Worm (Caenorhabditis elegans) whole organism, L4 larva: ENCODE results near the gene glr-4.

Experiments used
- D1046.2 ChIP-seq: fragments of 200-800 bp; sonication (Bioruptor generic); IDR thresholded peaks from 2 replicates; pipeline ENCODE4 v1.3.6; 2022; ENCODE audit warnings: missing genetic modification characterization, missing compliant biosample characterization
- F26F4.8 ChIP-seq: fragments of 200-800 bp; sonication (Bioruptor generic); conservative IDR thresholded peaks from 2 replicates; pipeline ENCODE4 v1.3.6; 2022; ENCODE audit warnings: missing genetic modification characterization, missing compliant biosample characterization
- F37D6.2 ChIP-seq: sonication (generic microtip); optimal IDR thresholded peaks from 2 replicates; lab custom pipeline; 2016; ENCODE audit warnings: mild to moderate bottlenecking, missing genetic modification characterization, missing compliant biosample characterization
- F44E2.7 ChIP-seq: fragments of 200-800 bp; sonication (Bioruptor generic); IDR thresholded peaks from 2 replicates; pipeline ENCODE4 v2.1.2; 2022; ENCODE audit warnings: missing genetic modification characterization, missing compliant biosample characterization
- T20F7.1 ChIP-seq: fragments of 200-800 bp; sonication (Bioruptor generic); optimal IDR thresholded peaks from 2 replicates; lab custom pipeline; 2018; ENCODE audit warnings: mild to moderate bottlenecking, missing genetic modification characterization, missing compliant biosample characterization
- Y48G9A.11 ChIP-seq: fragments of 200-800 bp; sonication (Bioruptor generic); IDR thresholded peaks from 2 replicates; pipeline ENCODE4 v1.3.6; 2022; ENCODE audit warnings: missing genetic modification reagents, missing genetic modification characterization, missing compliant biosample characterization
- ZK546.5 ChIP-seq, 2 experiments: sonication (generic microtip); optimal IDR thresholded peaks; 2 replicates each; lab custom pipeline; 2017; ENCODE audit warnings: missing biosample characterization in 2 of 2, missing genetic modification characterization in 2 of 2
- aha-1 ChIP-seq: fragments of 150-350 bp; peaks from one replicate; lab custom pipeline; 2014; ENCODE audit warnings: missing biosample characterization, missing genetic modification characterization
- arid-1 ChIP-seq: fragments of 200-800 bp; sonication (Bioruptor generic); conservative IDR thresholded peaks from 2 replicates; pipeline ENCODE4 v1.3.6; 2022; ENCODE audit warnings: missing genetic modification reagents, missing genetic modification characterization, missing compliant biosample characterization
- attf-4 ChIP-seq: sonication (generic microtip); optimal IDR thresholded peaks from 3 replicates; lab custom pipeline; 2017; ENCODE audit warnings: missing biosample characterization, missing genetic modification characterization
- ceh-20 ChIP-seq: fragments of 200-800 bp; sonication (Bioruptor generic); IDR thresholded peaks from 2 replicates; pipeline ENCODE4 v1.3.6; 2022; ENCODE audit warnings: missing genetic modification reagents, missing genetic modification characterization, missing compliant biosample characterization
- ceh-32 ChIP-seq: sonication (generic microtip); optimal IDR thresholded peaks from 2 replicates; lab custom pipeline; 2016; ENCODE audit warnings: mild to moderate bottlenecking, missing genetic modification characterization, missing compliant biosample characterization; ENCODE audit not compliant: poor library complexity
- ceh-44 ChIP-seq: fragments of 200-800 bp; sonication (Bioruptor generic); IDR thresholded peaks from 2 replicates; pipeline ENCODE4 v1.3.6; 2022; ENCODE audit warnings: missing genetic modification reagents, missing genetic modification characterization, missing compliant biosample characterization
- ceh-82 ChIP-seq: sonication (generic microtip); optimal IDR thresholded peaks from 2 replicates; lab custom pipeline; 2017; ENCODE audit warnings: missing biosample characterization, missing genetic modification characterization
- ces-1 ChIP-seq: fragments of 150-350 bp; sonication (generic microtip); optimal IDR thresholded peaks from 4 replicates; lab custom pipeline; 2014; ENCODE audit warnings: missing biosample characterization, missing genetic modification reagents, missing genetic modification characterization
- cey-2 ChIP-seq: sonication (generic microtip); optimal IDR thresholded peaks from 3 replicates; lab custom pipeline; 2017; ENCODE audit warnings: missing genetic modification characterization, mild to moderate bottlenecking, missing compliant biosample characterization, antibody characterized with exemption, borderline replicate concordance; ENCODE audit not compliant: insufficient read depth
- ctbp-1 ChIP-seq: fragments of 200-800 bp; sonication (Bioruptor generic); IDR thresholded peaks from 2 replicates; pipeline ENCODE4 v1.3.6; 2022; ENCODE audit warnings: missing genetic modification reagents, missing genetic modification characterization, missing compliant biosample characterization
- daf-16 ChIP-seq, 3 experiments: sonication (generic microtip); optimal IDR thresholded peaks; 2 replicates each; lab custom pipeline; 2016 to 2017; ENCODE audit warnings: missing genetic modification characterization in 3 of 3, missing genetic modification reagents in 3 of 3, mild to moderate bottlenecking in 2 of 3, missing compliant biosample characterization in 2 of 3, missing biosample characterization in 1 of 3, moderate library complexity in 1 of 3
- daf-19 ChIP-seq: fragments of 200-800 bp; sonication (Bioruptor generic); conservative IDR thresholded peaks from 2 replicates; pipeline ENCODE4 v1.3.6; 2022; ENCODE audit warnings: missing genetic modification characterization, missing compliant biosample characterization
- dmd-8 ChIP-seq: fragments of 200-800 bp; sonication (Bioruptor generic); IDR thresholded peaks from 2 replicates; pipeline ENCODE4 v1.3.6; 2022; ENCODE audit warnings: missing genetic modification characterization, missing compliant biosample characterization
- gei-8 ChIP-seq: fragments of 200-800 bp; sonication (Bioruptor generic); optimal IDR thresholded peaks from 2 replicates; lab custom pipeline; 2018; ENCODE audit warnings: mild to moderate bottlenecking, missing genetic modification characterization, missing compliant biosample characterization
- hif-1 ChIP-seq, 2 experiments: sonication (generic microtip); optimal IDR thresholded peaks; 2 replicates each; lab custom pipeline; 2016 to 2017; ENCODE audit warnings: missing compliant biosample characterization in 2 of 2, missing genetic modification characterization in 2 of 2, missing genetic modification reagents in 2 of 2, missing genotype in 2 of 2, mild to moderate bottlenecking in 1 of 2
- hlh-11 ChIP-seq: fragments of 200-800 bp; sonication (Bioruptor generic); optimal IDR thresholded peaks from 2 replicates; lab custom pipeline; 2018; ENCODE audit warnings: mild to moderate bottlenecking, missing genetic modification characterization, missing compliant biosample characterization
- hmg-1.1 ChIP-seq: fragments of 200-800 bp; sonication (Bioruptor generic); IDR thresholded peaks from 2 replicates; pipeline ENCODE4 v1.3.6; 2022; ENCODE audit warnings: missing genetic modification reagents, missing genetic modification characterization, missing compliant biosample characterization
- lin-15B ChIP-seq: fragments of 150-350 bp; sonication (generic microtip); optimal IDR thresholded peaks from 3 replicates; lab custom pipeline; 2014; ENCODE audit warnings: missing biosample characterization, missing genetic modification characterization
- lir-3 ChIP-seq: sonication (generic microtip); optimal IDR thresholded peaks from 2 replicates; lab custom pipeline; 2016; ENCODE audit warnings: mild to moderate bottlenecking, missing genetic modification characterization, missing compliant biosample characterization
- lsy-2 ChIP-seq, 2 experiments: fragments of 150-350 bp in 1 of 2; sonication (generic microtip) in 1 of 2; optimal IDR thresholded peaks; 2 replicates each; lab custom pipeline; 2014 to 2017; ENCODE audit warnings: missing biosample characterization in 2 of 2, missing genetic modification characterization in 2 of 2
- madf-9 ChIP-seq: fragments of 200-800 bp; sonication (Bioruptor generic); conservative IDR thresholded peaks from 2 replicates; pipeline ENCODE4 v1.3.6; 2022; ENCODE audit warnings: missing genetic modification reagents, missing genetic modification characterization, missing compliant biosample characterization
- mes-2 ChIP-seq: sonication (generic microtip); optimal IDR thresholded peaks from 2 replicates; lab custom pipeline; 2016; ENCODE audit warnings: missing genotype, mild to moderate bottlenecking, missing genetic modification characterization, missing compliant biosample characterization; ENCODE audit not compliant: poor library complexity, severe bottlenecking
- nhr-102 ChIP-seq: sonication (generic microtip); optimal IDR thresholded peaks from 2 replicates; lab custom pipeline; 2016; ENCODE audit warnings: mild to moderate bottlenecking, missing genetic modification characterization, moderate library complexity, missing compliant biosample characterization
- nhr-11 ChIP-seq: fragments of 150-350 bp; optimal IDR thresholded peaks from 2 replicates; lab custom pipeline; 2014; ENCODE audit warnings: missing biosample characterization, missing genetic modification characterization
- nhr-25 ChIP-seq: sonication (generic microtip); optimal IDR thresholded peaks from 2 replicates; lab custom pipeline; 2017; ENCODE audit warnings: missing genetic modification characterization, mild to moderate bottlenecking, missing compliant biosample characterization, antibody characterized with exemption, moderate library complexity, borderline replicate concordance; ENCODE audit not compliant: insufficient read depth
- nhr-48 ChIP-seq: sonication (generic microtip); optimal IDR thresholded peaks from 2 replicates; lab custom pipeline; 2016; ENCODE audit warnings: mild to moderate bottlenecking, missing genetic modification characterization, missing compliant biosample characterization
- nhr-6 ChIP-seq: fragments of 150-350 bp; optimal IDR thresholded peaks from 2 replicates; lab custom pipeline; 2014; ENCODE audit warnings: missing biosample characterization, missing genetic modification characterization
- nhr-76 ChIP-seq: fragments of 150-350 bp; optimal IDR thresholded peaks from 2 replicates; lab custom pipeline; 2014; ENCODE audit warnings: missing biosample characterization, missing genetic modification characterization
- pha-4 ChIP-seq, 2 experiments: fragments of 150-350 bp in 1 of 2; fragments of 200-800 bp in 1 of 2; sonication (Bioruptor generic) in 1 of 2; IDR thresholded peaks in 1 of 2; optimal IDR thresholded peaks in 1 of 2; 2 replicates each; pipeline versions ENCODE4 v1.3.6 to Lab custom; 2014 to 2022; ENCODE audit warnings: missing genetic modification characterization in 2 of 2, missing genetic modification reagents in 2 of 2, missing biosample characterization in 1 of 2, missing compliant biosample characterization in 1 of 2
- php-3 ChIP-seq: fragments of 200-800 bp; sonication (Bioruptor generic); IDR thresholded peaks from 2 replicates; pipeline ENCODE4 v1.3.6; 2022; ENCODE audit warnings: missing genetic modification reagents, missing genetic modification characterization, missing compliant biosample characterization
- sdz-12 ChIP-seq: fragments of 200-800 bp; sonication (Bioruptor generic); optimal IDR thresholded peaks from 2 replicates; lab custom pipeline; 2018; ENCODE audit warnings: mild to moderate bottlenecking, missing genetic modification characterization, missing compliant biosample characterization
- skn-1 ChIP-seq: fragments of 150-350 bp; optimal IDR thresholded peaks from 2 replicates; lab custom pipeline; 2014; ENCODE audit warnings: missing biosample characterization, missing genetic modification characterization
- snpc-4 ChIP-seq: fragments of 150-350 bp; optimal IDR thresholded peaks from 2 replicates; lab custom pipeline; 2014; ENCODE audit warnings: missing biosample characterization, missing genetic modification characterization
- tag-97 ChIP-seq: fragments of 200-800 bp; sonication (Bioruptor generic); IDR thresholded peaks from 2 replicates; pipeline ENCODE4 v1.3.6; 2022; ENCODE audit warnings: missing genetic modification characterization, missing compliant biosample characterization
- tra-1 ChIP-seq: fragments of 200-800 bp; sonication (Bioruptor generic); IDR thresholded peaks from 2 replicates; pipeline ENCODE4 v1.3.6; 2022; ENCODE audit warnings: missing genetic modification reagents, missing genetic modification characterization, missing compliant biosample characterization
- zag-1 ChIP-seq: fragments of 150-350 bp; optimal IDR thresholded peaks from 2 replicates; lab custom pipeline; 2014; ENCODE audit warnings: missing biosample characterization, missing genetic modification characterization
- ztf-7 ChIP-seq: fragments of 150-350 bp; optimal IDR thresholded peaks from 2 replicates; lab custom pipeline; 2014; ENCODE audit warnings: missing biosample characterization, missing genetic modification characterization

The glr-4 gene

DNA sequence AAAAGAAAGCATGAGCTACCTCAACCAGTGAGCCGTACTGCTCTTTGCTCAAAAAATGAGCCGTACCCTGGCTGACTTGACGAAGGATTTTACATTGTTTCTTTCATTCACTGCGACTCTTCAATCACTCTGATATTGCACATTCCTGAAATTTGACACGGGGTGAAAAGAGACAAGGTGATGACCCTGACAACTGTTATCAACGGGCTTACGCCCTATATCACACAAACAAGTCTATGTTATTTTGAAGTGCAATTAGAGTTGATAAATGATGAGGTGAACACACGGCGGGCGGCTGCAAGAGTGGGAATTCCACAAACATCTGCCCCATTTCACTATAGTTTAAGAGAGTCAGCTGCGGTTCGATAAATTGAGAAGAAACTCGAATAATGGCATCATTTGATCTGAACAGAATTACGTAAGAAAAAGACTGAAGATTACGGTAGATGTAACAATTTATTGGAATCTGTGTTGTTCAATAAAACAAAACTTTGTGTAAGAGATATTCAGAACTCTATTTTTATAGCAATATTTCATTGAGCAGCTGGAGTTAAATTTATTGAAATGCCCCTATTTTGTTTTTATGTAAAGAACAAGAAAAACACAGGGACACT is 42.6 kb upstream of the glr-4 start:
- TF ChIP-seq lsy-2 (tag; optimal IDR thresholded peaks at IDR 0.05; lab: Kevin White, UChicago) = peak in 1 of 2 experiments; percentile 44
- TF ChIP-seq aha-1 = peak; percentile 95
- no peak for TF ChIP-seq nhr-25
- no peak for TF ChIP-seq lin-15B (tag; lab: Kevin White, UChicago)
- no peak for TF ChIP-seq sdz-12 (GFP tag; lab: Kevin White, UChicago)
- TF ChIP-seq daf-16 (GFP tag; optimal IDR thresholded peaks at IDR 0.05; lab: Kevin White, UChicago) = peak in 1 of 2 experiments; percentile 96
- no peak for TF ChIP-seq daf-16 (tag; optimal IDR thresholded peaks at IDR 0.05; lab: Kevin White, UChicago)
- no peak for TF ChIP-seq F37D6.2
- no peak for TF ChIP-seq cey-2
- peak in 1 of 2 experiments; percentile 36 for TF ChIP-seq hif-1 (tag; optimal IDR thresholded peaks at IDR 0.05; lab: Kevin White, UChicago)
- no peak for TF ChIP-seq lir-3
- no peak for TF ChIP-seq attf-4 (tag; lab: Kevin White, UChicago)
- TF ChIP-seq hmg-1.1 (GFP tag; lab: Robert Waterston, UW) = 0 out of 2 replicates have a peak, but pooled peaks have one; percentile 16
- no peak for TF ChIP-seq Y48G9A.11 (GFP tag; lab: Robert Waterston, UW)
- no peak for TF ChIP-seq dmd-8 (GFP tag; lab: Robert Waterston, UW)
- TF ChIP-seq ctbp-1 (GFP tag; lab: Robert Waterston, UW) = no peak
- no peak for TF ChIP-seq ztf-7 (tag; lab: Kevin White, UChicago)
- TF ChIP-seq F26F4.8 = no peak
- TF ChIP-seq nhr-76 = no peak
- no peak for TF ChIP-seq ceh-32 (tag; lab: Kevin White, UChicago)
- no peak for TF ChIP-seq ceh-82 (tag; lab: Kevin White, UChicago)
- TF ChIP-seq skn-1 (tag; lab: Kevin White, UChicago) = no peak
- no peak for TF ChIP-seq ZK546.5 (tag; optimal IDR thresholded peaks at IDR 0.05; lab: Kevin White, UChicago)
- TF ChIP-seq daf-19 = no peak
- TF ChIP-seq ceh-20 (GFP tag; lab: Robert Waterston, UW) = 0 out of 2 replicates have a peak, but pooled peaks have one; percentile 61
- TF ChIP-seq arid-1 (GFP tag; lab: Robert Waterston, UW) = no peak
- no peak for TF ChIP-seq gei-8 (GFP tag; lab: Kevin White, UChicago)
- no peak for TF ChIP-seq zag-1 (tag; lab: Kevin White, UChicago)
- no peak for TF ChIP-seq F44E2.7 (GFP tag; lab: Robert Waterston, UW)
- TF ChIP-seq tra-1 (GFP tag; lab: Robert Waterston, UW) = no peak
- no peak for TF ChIP-seq ceh-44 (GFP tag; lab: Robert Waterston, UW)
- TF ChIP-seq nhr-11 (tag; lab: Kevin White, UChicago) = peak; percentile 45
- TF ChIP-seq hlh-11 (tag; lab: Kevin White, UChicago) = peak; percentile 64
- TF ChIP-seq mes-2 (tag; lab: Kevin White, UChicago) = no peak
- no peak for TF ChIP-seq pha-4 (GFP tag; IDR thresholded peaks at IDR 0.05; lab: Robert Waterston, UW)
- TF ChIP-seq pha-4 (tag; optimal IDR thresholded peaks at IDR 0.05; lab: Kevin White, UChicago) = no peak
- no peak for TF ChIP-seq nhr-102 (tag; lab: Kevin White, UChicago)
- no peak for TF ChIP-seq ces-1
- TF ChIP-seq snpc-4 (tag; lab: Kevin White, UChicago) = no peak
- no peak for TF ChIP-seq madf-9 (GFP tag; lab: Robert Waterston, UW)
- TF ChIP-seq D1046.2 (GFP tag; lab: Robert Waterston, UW) = no peak

DNA sequence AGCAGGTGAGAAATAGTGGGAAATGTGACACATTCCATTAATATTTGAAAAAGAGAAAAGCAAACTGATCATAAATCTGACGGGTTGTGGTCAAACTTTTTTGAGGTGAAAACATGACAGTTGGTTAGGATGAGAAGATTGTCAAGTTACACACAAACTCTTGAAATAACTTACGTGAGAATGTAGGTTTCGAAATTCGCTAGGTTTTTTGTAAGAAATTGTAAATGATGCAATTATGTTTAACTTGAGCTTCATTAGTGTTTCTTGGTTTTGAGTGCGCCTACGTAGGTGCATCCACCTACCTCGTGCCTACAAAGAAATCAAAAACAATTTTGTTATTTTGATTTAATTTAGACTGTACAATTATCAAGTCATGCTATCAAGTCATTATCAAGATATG is 41.2 kb upstream of the glr-4 start, which contains the start of gene cex-2:
cex-2 (minus strand) TSS at position 101 of the 400 bp plus-strand sequence.
- no peak for TF ChIP-seq tag-97 (GFP tag; lab: Robert Waterston, UW)
- TF ChIP-seq hmg-1.1 (GFP tag; lab: Robert Waterston, UW) = no peak
- no peak for TF ChIP-seq daf-19
- no peak for TF ChIP-seq nhr-6 (tag; lab: Kevin White, UChicago)
- TF ChIP-seq php-3 = no peak
- no peak for TF ChIP-seq nhr-48
- no peak for TF ChIP-seq T20F7.1
- no peak for TF ChIP-seq ces-1
- no peak for TF ChIP-seq ZK546.5 (tag; optimal IDR thresholded peaks at IDR 0.05; lab: Kevin White, UChicago)
